Worm (Caenorhabditis elegans): ENCODE data around the gene R10E4.11.

Gene R10E4.11

DNA sequence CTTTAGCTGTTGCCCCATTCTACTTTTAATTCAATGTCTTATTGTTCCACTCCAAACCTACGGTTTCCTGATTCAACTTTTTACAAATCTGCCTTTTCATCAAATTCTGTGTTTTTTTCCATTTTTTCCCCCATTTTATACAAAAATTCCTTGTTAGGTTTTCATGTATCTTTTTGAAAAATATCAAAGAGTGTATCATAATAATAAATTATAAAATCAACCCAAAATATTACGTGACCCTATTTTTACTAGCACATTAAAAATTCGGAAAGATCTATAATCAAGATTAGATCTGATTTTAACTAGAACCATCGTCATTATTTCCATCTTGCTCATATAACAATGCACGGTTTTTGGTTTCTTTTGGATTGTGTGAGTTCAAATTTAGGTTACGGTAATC, 19.3 kb upstream of the R10E4.11 start, which contains the start of gene H38K22.6:
Gene H38K22.6 (plus strand): TSS at position 301 of the 400 bp plus-strand sequence.
- TF ChIP-seq pros-1 (tag; optimal IDR thresholded peaks at IDR 0.05) (no peak), madf-2 (tag; optimal IDR thresholded peaks at IDR 0.05) (no peak), dve-1 (tag; optimal IDR thresholded peaks at IDR 0.05) (no peak), ceh-24 (tag; optimal IDR thresholded peaks at IDR 0.05) (no peak), npax-4 (tag; optimal IDR thresholded peaks at IDR 0.05) (no peak), ztf-16 (tag; optimal IDR thresholded peaks at IDR 0.05) (no peak)

DNA sequence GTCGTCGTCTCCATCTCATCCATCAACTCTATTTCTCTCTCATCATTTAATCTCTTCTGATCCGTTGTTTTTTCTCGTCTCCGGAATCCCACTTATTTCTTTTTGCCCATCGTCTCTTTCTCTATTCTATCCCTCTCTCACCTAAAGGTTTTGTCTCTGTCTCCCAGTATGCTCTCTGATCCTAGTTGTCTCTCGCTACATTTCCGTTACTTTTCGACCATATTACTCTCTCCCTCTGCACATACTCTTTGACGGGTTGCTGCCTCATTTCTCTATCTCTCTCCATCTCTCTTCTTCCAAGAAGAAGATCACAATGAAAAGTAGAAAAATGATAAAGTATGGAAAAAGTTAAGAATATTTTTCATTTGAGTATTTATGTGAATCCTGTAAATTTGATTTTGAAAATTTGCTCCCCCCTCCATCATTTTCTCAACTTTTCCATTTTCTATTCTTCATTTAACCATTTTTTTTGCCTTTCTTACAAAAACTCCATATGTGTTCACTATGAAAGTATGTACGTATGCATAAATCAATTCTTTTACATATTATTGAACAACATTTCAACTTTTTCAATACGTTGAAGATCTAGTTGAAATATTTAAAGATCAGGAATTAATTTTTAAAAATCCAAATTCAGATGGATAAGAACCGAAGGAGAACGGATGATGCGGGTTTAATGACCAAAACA, 16.4 kb upstream of the R10E4.11 start, which contains the start of gene tag-131:
Gene tag-131 (plus strand): TSS at position 638 of the 688 bp plus-strand sequence.
- TF ChIP-seq hlh-30 (tag; optimal IDR thresholded peaks at IDR 0.05; ENCODE audit: insufficient read depth) = no peak
- TF ChIP-seq ceh-2 (tag; optimal IDR thresholded peaks at IDR 0.05) = no peak
- no peak for TF ChIP-seq nhr-232 (tag; optimal IDR thresholded peaks at IDR 0.05)
- peak; percentile 31 for TF ChIP-seq tbx-2 (tag; optimal IDR thresholded peaks at IDR 0.05)
- peak; percentile 36 for TF ChIP-seq ceh-18 (tag; optimal IDR thresholded peaks at IDR 0.05)
- TF ChIP-seq unc-55 (GFP tag; optimal IDR thresholded peaks at IDR 0.05) = peak; percentile 81
- no peak for TF ChIP-seq K09A11.1 (tag; optimal IDR thresholded peaks at IDR 0.05; ENCODE audit: insufficient read depth)
- no peak for TF ChIP-seq ceh-31 (tag; optimal IDR thresholded peaks at IDR 0.05)
- peak; percentile 63 for TF ChIP-seq nfya-1 (tag; optimal IDR thresholded peaks at IDR 0.05)

DNA sequence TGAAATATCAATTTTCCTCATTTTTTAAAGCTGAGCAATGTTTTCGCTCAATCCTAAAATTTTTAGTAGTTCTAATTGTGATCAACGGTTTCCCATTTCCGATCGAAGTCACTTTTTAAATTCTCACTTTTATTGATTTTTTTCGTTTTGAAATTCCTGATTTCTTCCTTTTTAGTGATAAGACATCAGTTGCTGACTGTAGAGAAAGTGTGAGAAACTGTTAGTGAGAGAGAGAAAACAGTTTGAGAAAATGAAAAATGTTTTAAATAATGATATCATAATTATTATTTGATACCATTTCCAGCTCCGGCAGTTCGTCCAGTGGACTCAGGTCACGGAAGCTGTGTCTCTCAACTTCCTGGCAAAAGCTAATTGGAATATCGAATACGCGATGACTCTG, 13.7 kb upstream of the R10E4.11 start:
- TF ChIP-seq sdc-2 (tag; optimal IDR thresholded peaks at IDR 0.05) (no peak), ceh-18 (tag; optimal IDR thresholded peaks at IDR 0.05) (no peak), C08G9.2 (tag; optimal IDR thresholded peaks at IDR 0.05) (no peak), hlh-6 (tag; optimal IDR thresholded peaks at IDR 0.05) (no peak), pag-3 (tag; optimal IDR thresholded peaks at IDR 0.05; ENCODE audit: borderline replicate concordance) (no peak), ceh-24 (tag; optimal IDR thresholded peaks at IDR 0.05) (no peak), pros-1 (tag; optimal IDR thresholded peaks at IDR 0.05) (no peak), ahr-1 (tag; optimal IDR thresholded peaks at IDR 0.05) (no peak), nhr-11 (tag; optimal IDR thresholded peaks at IDR 0.05) (no peak), syd-9 (tag; optimal IDR thresholded peaks at IDR 0.05) (no peak), pax-1 (tag; optimal IDR thresholded peaks at IDR 0.05) (no peak), T23F11.4 (GFP tag; optimal IDR thresholded peaks at IDR 0.05) (no peak), pha-4 (tag; optimal IDR thresholded peaks at IDR 0.05) (no peak), ama-1 (optimal IDR thresholded peaks at IDR 0.05) (no peak), hlh-13 (GFP tag; optimal IDR thresholded peaks at IDR 0.05) (no peak), pqm-1 (tag; optimal IDR thresholded peaks at IDR 0.05) (no peak), tbx-2 (tag; optimal IDR thresholded peaks at IDR 0.05) (no peak), sox-4 (tag; optimal IDR thresholded peaks at IDR 0.05) (no peak), ztf-16 (tag; optimal IDR thresholded peaks at IDR 0.05) (no peak), nhr-232 (tag; optimal IDR thresholded peaks at IDR 0.05) (no peak)

DNA sequence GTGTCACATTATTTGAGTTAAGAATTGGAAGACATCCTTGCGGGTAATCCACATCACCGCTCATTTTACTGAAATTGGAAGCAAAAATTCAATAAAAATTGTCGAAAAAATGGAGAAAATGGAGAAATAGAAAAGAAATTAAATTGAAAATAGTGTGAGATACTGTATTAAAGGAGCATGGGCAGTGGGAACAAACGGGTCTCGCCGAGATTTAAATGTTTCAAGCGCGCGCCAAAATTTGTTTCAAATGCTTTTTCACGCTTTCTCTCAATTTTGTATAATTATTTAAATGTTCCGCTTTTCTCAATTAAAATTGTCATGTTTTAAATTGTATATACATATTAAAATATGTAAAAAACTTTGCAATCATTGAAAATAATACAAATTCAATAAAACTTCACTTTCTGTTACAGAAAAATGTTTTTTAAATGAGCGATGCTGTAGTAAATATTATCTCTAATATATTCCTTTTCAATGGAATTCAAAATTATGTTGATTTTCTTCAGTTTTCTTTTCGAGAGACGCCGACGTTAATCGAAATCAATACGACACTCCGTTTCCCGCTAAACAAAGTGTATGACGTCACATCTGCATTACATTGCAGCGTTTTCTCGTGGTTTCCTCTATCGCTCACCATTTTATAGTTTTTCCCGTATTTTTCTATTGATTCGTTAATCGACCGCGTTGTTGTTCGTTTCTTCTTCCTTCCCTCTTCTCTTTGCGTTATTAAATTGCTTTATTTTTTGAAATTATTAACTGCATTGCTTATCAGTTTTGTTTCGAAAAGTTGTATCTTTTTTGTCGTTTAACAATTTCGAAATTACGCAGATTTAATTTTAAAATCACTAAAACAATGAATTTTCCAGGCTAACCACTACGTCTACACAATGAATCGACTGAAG, 12.5 kb upstream of the R10E4.11 start, which contains the start of the genes evl-14 and dcn-1:
Gene evl-14 (minus strand): TSS at position 68 of the 902 bp plus-strand sequence.
Gene dcn-1 (plus strand): TSS at position 852 of the 902 bp plus-strand sequence.
- TF ChIP-seq unc-55 (GFP tag; optimal IDR thresholded peaks at IDR 0.05) = peak; percentile 58
- TF ChIP-seq ceh-18 (tag; optimal IDR thresholded peaks at IDR 0.05) = no peak
- TF ChIP-seq ceh-30 (tag; optimal IDR thresholded peaks at IDR 0.05) = peak; percentile 12
- TF ChIP-seq ceh-48 (tag; optimal IDR thresholded peaks at IDR 0.05) = peak; percentile 63
- TF ChIP-seq nfya-1 (tag; optimal IDR thresholded peaks at IDR 0.05) = peak; percentile 27
- TF ChIP-seq elt-2 (tag; optimal IDR thresholded peaks at IDR 0.05) = peak; percentile 32
- TF ChIP-seq tbx-2 (tag; optimal IDR thresholded peaks at IDR 0.05) = peak; percentile 15
- TF ChIP-seq ceh-31 (tag; optimal IDR thresholded peaks at IDR 0.05) = peak; percentile 58
- TF ChIP-seq pax-1 (tag; optimal IDR thresholded peaks at IDR 0.05) = peak; percentile 67
- peak; percentile 63 for TF ChIP-seq hlh-30 (tag; optimal IDR thresholded peaks at IDR 0.05; ENCODE audit: insufficient read depth)
- no peak for TF ChIP-seq dmd-4 (tag; optimal IDR thresholded peaks at IDR 0.05; ENCODE audit: borderline replicate concordance)
- no peak for TF ChIP-seq odd-2 (tag; optimal IDR thresholded peaks at IDR 0.05)
- TF ChIP-seq nhr-232 (tag; optimal IDR thresholded peaks at IDR 0.05) = no peak
- TF ChIP-seq rnt-1 (tag; optimal IDR thresholded peaks at IDR 0.05) = no peak
